Fruit fly (Drosophila melanogaster) whole organism, embryonic: ENCODE measurements around the gene CG17612.
A peak's percentile ranks its signal among the peaks of the same experiment; 100 is the strongest.

Source experiments
- Atf-2 ChIP-seq: fragments of 200-800 bp; sonication (Bioruptor generic); optimal IDR thresholded peaks from 2 replicates; lab custom pipeline; 2016; ENCODE audit warnings: missing biosample characterization, missing genetic modification characterization
- Atf3 ChIP-seq: fragments of 200-800 bp; sonication (Bioruptor generic); optimal IDR thresholded peaks from 3 replicates; lab custom pipeline; 2016; ENCODE audit warnings: missing biosample characterization, missing genetic modification characterization
- Awh ChIP-seq: fragments of 200-800 bp; sonication (Bioruptor generic); IDR thresholded peaks from 2 replicates; pipeline ENCODE4, ENCODE4 v1.3.6; 2022; ENCODE audit warnings: missing biosample characterization, missing genetic modification characterization
- CG11456 ChIP-seq: fragments of 200-800 bp; sonication (Bioruptor generic); IDR thresholded peaks from 3 replicates; pipeline ENCODE4 v1.3.6; 2022; ENCODE audit warnings: missing biosample characterization, missing genetic modification characterization
- CG11696 ChIP-seq: fragments of 200-800 bp; sonication (Bioruptor generic); IDR thresholded peaks from 2 replicates; pipeline ENCODE4 v1.3.6; 2022; ENCODE audit warnings: missing biosample characterization, missing genetic modification characterization
- CG12299 ChIP-seq: fragments of 200-800 bp; sonication (Bioruptor generic); optimal IDR thresholded peaks from 2 replicates; lab custom pipeline; 2018; ENCODE audit warnings: missing biosample characterization, mild to moderate bottlenecking, missing genetic modification characterization
- CG1233 ChIP-seq: fragments of 200-800 bp; sonication (Bioruptor generic); optimal IDR thresholded peaks from 4 replicates; lab custom pipeline; 2018; ENCODE audit warnings: missing biosample characterization, mild to moderate bottlenecking, missing genetic modification characterization
- CG13775 ChIP-seq: fragments of 200-800 bp; sonication (Bioruptor generic); optimal IDR thresholded peaks from 3 replicates; lab custom pipeline; 2017; ENCODE audit warnings: missing biosample characterization, mild to moderate bottlenecking, missing genetic modification characterization
- CG14667 ChIP-seq: fragments of 200-800 bp; sonication (Bioruptor generic); IDR thresholded peaks from 2 replicates; pipeline ENCODE4 v1.3.6; 2022; ENCODE audit warnings: missing biosample characterization, missing genetic modification characterization
- CG14860 ChIP-seq: fragments of 200-800 bp; sonication (Bioruptor generic); IDR thresholded peaks from 3 replicates; pipeline ENCODE4 v1.3.6; 2022; ENCODE audit warnings: missing biosample characterization, missing genetic modification characterization; ENCODE audit not compliant: partially characterized antibody
- CG1602 ChIP-seq: fragments of 200-800 bp; sonication (Bioruptor generic); optimal IDR thresholded peaks from 3 replicates; lab custom pipeline; 2016; ENCODE audit warnings: missing biosample characterization, missing genetic modification characterization
- CG17359 ChIP-seq: fragments of 200-800 bp; sonication (Bioruptor generic); optimal IDR thresholded peaks from 3 replicates; lab custom pipeline; 2018; ENCODE audit warnings: missing biosample characterization, mild to moderate bottlenecking, missing genetic modification characterization, moderate library complexity
- CG17802 ChIP-seq: fragments of 200-800 bp; sonication (Bioruptor generic); optimal IDR thresholded peaks from 2 replicates; lab custom pipeline; 2018; ENCODE audit warnings: missing biosample characterization, mild to moderate bottlenecking, missing genetic modification characterization, moderate library complexity
- CG18011 ChIP-seq: fragments of 200-800 bp; sonication (Bioruptor generic); optimal IDR thresholded peaks from 2 replicates; lab custom pipeline; 2017; ENCODE audit warnings: missing biosample characterization, missing genetic modification characterization, mild to moderate bottlenecking, moderate library complexity, missing genotype
- CG2129 ChIP-seq: fragments of 200-800 bp; sonication (Bioruptor generic); IDR thresholded peaks from 2 replicates; pipeline ENCODE4 v1.3.6; 2022; ENCODE audit warnings: missing biosample characterization, missing genetic modification characterization; ENCODE audit not compliant: partially characterized antibody
- CG2202 ChIP-seq: fragments of 200-800 bp; sonication (Bioruptor generic); optimal IDR thresholded peaks from 2 replicates; lab custom pipeline; 2018; ENCODE audit warnings: missing biosample characterization, mild to moderate bottlenecking, missing genetic modification characterization
- CG30403 ChIP-seq: fragments of 200-800 bp; sonication (Bioruptor generic); optimal IDR thresholded peaks from 3 replicates; lab custom pipeline; 2016; ENCODE audit warnings: missing biosample characterization, missing genetic modification characterization
- CG33557 ChIP-seq: fragments of 200-800 bp; sonication (Bioruptor generic); optimal IDR thresholded peaks from 2 replicates; lab custom pipeline; 2019; ENCODE audit warnings: missing biosample characterization, mild to moderate bottlenecking, missing genetic modification characterization, moderate library complexity
- CG3838 ChIP-seq: fragments of 200-800 bp; sonication (Bioruptor generic); optimal IDR thresholded peaks from 3 replicates; lab custom pipeline; 2016; ENCODE audit warnings: missing biosample characterization, missing genetic modification characterization
- CG3847 ChIP-seq: fragments of 200-800 bp; sonication (Bioruptor generic); IDR thresholded peaks from 2 replicates; pipeline ENCODE4 v1.3.6; 2022; ENCODE audit warnings: missing biosample characterization, missing genetic modification characterization
- CG4820 ChIP-seq: fragments of 200-800 bp; sonication (Bioruptor generic); optimal IDR thresholded peaks from 3 replicates; lab custom pipeline; 2016; ENCODE audit warnings: missing biosample characterization, missing genetic modification characterization
- CG7928 ChIP-seq: fragments of 200-800 bp; sonication (Bioruptor generic); optimal IDR thresholded peaks from 2 replicates; lab custom pipeline; 2017; ENCODE audit warnings: missing biosample characterization, mild to moderate bottlenecking, missing genetic modification characterization
- CG7987 ChIP-seq: fragments of 200-800 bp; sonication (Bioruptor generic); optimal IDR thresholded peaks from 2 replicates; lab custom pipeline; 2018; ENCODE audit warnings: missing biosample characterization, mild to moderate bottlenecking, missing genetic modification characterization, moderate library complexity
- E2f2 ChIP-seq: fragments of 200-800 bp; sonication (Bioruptor generic); IDR thresholded peaks from 2 replicates; pipeline ENCODE4 v1.3.6; 2022; ENCODE audit warnings: missing biosample characterization, missing genetic modification characterization
- HLH4C ChIP-seq: fragments of 200-800 bp; sonication (Bioruptor generic); IDR thresholded peaks from 3 replicates; pipeline ENCODE4 v1.3.6; 2022; ENCODE audit warnings: missing biosample characterization, missing genetic modification characterization; ENCODE audit not compliant: partially characterized antibody
- HmgD ChIP-seq: fragments of 200-800 bp; sonication (Bioruptor generic); optimal IDR thresholded peaks from 3 replicates; lab custom pipeline; 2016; ENCODE audit warnings: missing biosample characterization, missing genetic modification characterization
- Meics ChIP-seq: fragments of 200-800 bp; sonication (Bioruptor generic); optimal IDR thresholded peaks from 2 replicates; lab custom pipeline; 2017; ENCODE audit warnings: missing biosample characterization, mild to moderate bottlenecking, missing genetic modification characterization
- NC2α ChIP-seq: fragments of 200-800 bp; sonication (Bioruptor generic); optimal IDR thresholded peaks from 2 replicates; lab custom pipeline; 2016; ENCODE audit warnings: missing biosample characterization, missing genetic modification characterization
- Opbp ChIP-seq: fragments of 200-800 bp; sonication (Bioruptor generic); IDR thresholded peaks from 3 replicates; pipeline ENCODE4 v1.3.6; 2022; ENCODE audit warnings: missing biosample characterization, missing genetic modification characterization; ENCODE audit not compliant: partially characterized antibody
- PHDP ChIP-seq: fragments of 200-800 bp; sonication (Bioruptor generic); optimal IDR thresholded peaks from 3 replicates; lab custom pipeline; 2018; ENCODE audit warnings: missing biosample characterization, mild to moderate bottlenecking, missing genetic modification characterization, moderate library complexity
- Scr ChIP-seq: fragments of 200-800 bp; sonication (Bioruptor generic); IDR thresholded peaks from 2 replicates; pipeline ENCODE4 v1.3.6; 2022; ENCODE audit warnings: missing biosample characterization, missing genetic modification characterization; ENCODE audit not compliant: partially characterized antibody
- Sry-δ ChIP-seq: fragments of 200-800 bp; sonication (Bioruptor generic); optimal IDR thresholded peaks from 2 replicates; lab custom pipeline; 2016; ENCODE audit warnings: missing biosample characterization, missing genetic modification characterization
- ara ChIP-seq: fragments of 200-800 bp; sonication (Bioruptor generic); IDR thresholded peaks from 2 replicates; pipeline ENCODE4 v1.3.6; 2022; ENCODE audit warnings: missing biosample characterization, missing genetic modification characterization
- btn ChIP-seq: fragments of 200-800 bp; sonication (Bioruptor generic); optimal IDR thresholded peaks from 2 replicates; lab custom pipeline; 2016; ENCODE audit warnings: missing biosample characterization, missing genetic modification characterization
- chinmo ChIP-seq: fragments of 200-800 bp; sonication (Bioruptor generic); IDR thresholded peaks from 4 replicates; pipeline ENCODE4 v1.3.6; 2022; ENCODE audit warnings: missing biosample characterization, missing genetic modification characterization; ENCODE audit not compliant: partially characterized antibody
- ci ChIP-seq: fragments of 200-800 bp; sonication (Bioruptor generic); IDR thresholded peaks from 3 replicates; pipeline ENCODE4 v1.3.6; 2022; ENCODE audit warnings: missing biosample characterization, missing genetic modification characterization
- crc ChIP-seq: fragments of 200-800 bp; sonication (Bioruptor generic); optimal IDR thresholded peaks from 2 replicates; lab custom pipeline; 2016; ENCODE audit warnings: missing biosample characterization, missing genetic modification characterization
- ewg ChIP-seq: fragments of 200-800 bp; sonication (Bioruptor generic); optimal IDR thresholded peaks from 3 replicates; lab custom pipeline; 2017; ENCODE audit warnings: mild to moderate bottlenecking, missing biosample characterization, missing genetic modification reagents, missing genetic modification characterization
- jing ChIP-seq: fragments of 200-800 bp; sonication (Bioruptor generic); optimal IDR thresholded peaks from 2 replicates; lab custom pipeline; 2018; ENCODE audit warnings: missing biosample characterization, mild to moderate bottlenecking, missing genetic modification characterization
- lov ChIP-seq, 2 experiments: fragments of 200-800 bp in 1 of 2; fragments of >200 bp in 1 of 2; sonication (Bioruptor generic) in 1 of 2; IDR thresholded peaks in 1 of 2; optimal IDR thresholded peaks in 1 of 2; 2 replicates in 1 of 2; 3 replicates in 1 of 2; pipeline versions ENCODE4 v1.3.6 to Lab custom; 2017 to 2022; ENCODE audit warnings: missing biosample characterization in 1 of 2, missing genetic modification characterization in 1 of 2
- nerfin-2 ChIP-seq: fragments of 200-800 bp; sonication (Bioruptor generic); IDR thresholded peaks from 2 replicates; pipeline ENCODE4 v1.3.6; 2022; ENCODE audit warnings: missing biosample characterization, missing genetic modification characterization; ENCODE audit not compliant: partially characterized antibody
- org-1 ChIP-seq: fragments of 200-800 bp; sonication (Bioruptor generic); optimal IDR thresholded peaks from 2 replicates; lab custom pipeline; 2017; ENCODE audit warnings: missing biosample characterization, missing genetic modification characterization
- pfk ChIP-seq: fragments of 200-800 bp; sonication (Bioruptor generic); optimal IDR thresholded peaks from 2 replicates; lab custom pipeline; 2018; ENCODE audit warnings: missing biosample characterization, mild to moderate bottlenecking, missing genetic modification characterization, moderate library complexity
- slou ChIP-seq: fragments of 200-800 bp; sonication (Bioruptor generic); optimal IDR thresholded peaks from 3 replicates; lab custom pipeline; 2016; ENCODE audit warnings: missing biosample characterization, missing genetic modification characterization
- sna ChIP-seq: fragments of 200-800 bp; sonication (Bioruptor generic); IDR thresholded peaks from 2 replicates; pipeline ENCODE4 v1.3.6; 2022; ENCODE audit warnings: missing biosample characterization, missing genetic modification characterization; ENCODE audit not compliant: partially characterized antibody
- stc ChIP-seq: fragments of 200-800 bp; sonication (Bioruptor generic); IDR thresholded peaks from 2 replicates; pipeline ENCODE4 v1.3.6; 2022; ENCODE audit warnings: missing biosample characterization, missing genetic modification characterization
- tna ChIP-seq: fragments of 200-800 bp; sonication (Bioruptor generic); IDR thresholded peaks from 2 replicates; pipeline ENCODE4 v1.3.6; 2022; ENCODE audit warnings: missing biosample characterization, missing genetic modification characterization; ENCODE audit not compliant: partially characterized antibody
- vfl ChIP-seq: fragments of 200-800 bp; sonication (Bioruptor generic); optimal IDR thresholded peaks from 2 replicates; lab custom pipeline; 2016; ENCODE audit warnings: missing biosample characterization, missing genetic modification characterization
- yki ChIP-seq: fragments of >200 bp; optimal IDR thresholded peaks from 3 replicates; lab custom pipeline; 2018

Gene CG17612

dm6 chr2L:4386926-4387550 lies 4.5 kb upstream of the CG17612 start, which contains the start of gene Psf2 (continued):
- TF ChIP-seq ara (GFP tag; lab: Robert Waterston, UW) (no peak), CG7928 (GFP tag; lab: Kevin White, UChicago) (no peak), pfk (GFP tag; lab: Kevin White, UChicago) (no peak), ewg (no peak), CG12299 (tag; lab: Kevin White, UChicago) (no peak), CG13775 (GFP tag; lab: Kevin White, UChicago) (no peak), E2f2 (GFP tag; lab: Robert Waterston, UW) (peak; percentile 71), Atf3 (GFP tag; lab: Kevin White, UChicago) (no peak), Awh (GFP tag; lab: Robert Waterston, UW) (no peak), CG1233 (GFP tag; lab: Kevin White, UChicago) (no peak), Atf-2 (GFP tag; lab: Kevin White, UChicago) (no peak), CG3838 (GFP tag; lab: Kevin White, UChicago) (no peak), CG7987 (no peak), HmgD (GFP tag; lab: Kevin White, UChicago) (no peak), CG17802 (tag; lab: Kevin White, UChicago) (no peak), btn (GFP tag; lab: Kevin White, UChicago) (no peak), slou (no peak), CG14667 (no peak), CG2129 (GFP tag; lab: Robert Waterston, UW) (0 out of 2 replicates have a peak, but pooled peaks have one; percentile 21), PHDP (no peak), CG33557 (GFP tag; lab: Kevin White, UChicago) (no peak), CG11696 (GFP tag; lab: Robert Waterston, UW) (no peak), CG3847 (GFP tag; lab: Robert Waterston, UW) (peak; percentile 43; the same call in 1 of the 2 replicates), org-1 (GFP tag; lab: Kevin White, UChicago) (no peak), CG18011 (no peak), tna (GFP tag; lab: Robert Waterston, UW) (peak; percentile 47; the same call in 1 of the 2 replicates), lov (optimal IDR thresholded peaks at IDR 0.05; lab: Kevin White, UChicago) (no peak), lov (GFP tag; IDR thresholded peaks at IDR 0.05; lab: Robert Waterston, UW) (0 out of 3 replicates have a peak, but pooled peaks have one; percentile 24), CG30403 (GFP tag; lab: Kevin White, UChicago) (no peak), chinmo (GFP tag; lab: Robert Waterston, UW) (peak; percentile 75; the same call in 1 of the 4 replicates), stc (no peak), Sry-δ (GFP tag; lab: Kevin White, UChicago) (peak; percentile 90), vfl (no peak), Meics (no peak), NC2α (no peak), CG17359 (tag; lab: Kevin White, UChicago) (no peak), Opbp (GFP tag; lab: Robert Waterston, UW) (0 out of 3 replicates have a peak, but pooled peaks have one; percentile 54), jing (GFP tag; lab: Kevin White, UChicago) (no peak), HLH4C (GFP tag; lab: Robert Waterston, UW) (peak; percentile 71), yki (no peak), ci (no peak), CG4820 (GFP tag; lab: Kevin White, UChicago) (no peak), nerfin-2 (GFP tag; lab: Robert Waterston, UW) (peak; percentile 64), crc (GFP tag; lab: Kevin White, UChicago) (no peak), CG1602 (GFP tag; lab: Kevin White, UChicago) (no peak), CG14860 (0 out of 3 replicates have a peak, but pooled peaks have one; percentile 40), sna (GFP tag; lab: Robert Waterston, UW) (0 out of 2 replicates have a peak, but pooled peaks have one; percentile 25), CG11456 (no peak), Scr (GFP tag; lab: Robert Waterston, UW) (peak; percentile 63), CG2202 (tag; lab: Kevin White, UChicago) (no peak)
